Worm (Caenorhabditis elegans) whole organism, late embryonic: ENCODE data around the gene sra-36.

Experiments
- ama-1 ChIP-seq: fragments of 150-350 bp; optimal IDR thresholded peaks from 2 replicates; lab custom pipeline; 2014
- ceh-2 ChIP-seq: sonication (generic microtip); optimal IDR thresholded peaks from 2 replicates; lab custom pipeline; 2016; ENCODE audit warnings: missing genotype, missing genetic modification characterization, missing compliant biosample characterization
- che-1 ChIP-seq: sonication (generic microtip); optimal IDR thresholded peaks from 2 replicates; lab custom pipeline; 2016; ENCODE audit warnings: mild to moderate bottlenecking, missing genetic modification characterization, missing compliant biosample characterization
- dve-1 ChIP-seq: sonication (generic microtip); optimal IDR thresholded peaks from 2 replicates; lab custom pipeline; 2017; ENCODE audit warnings: antibody characterized with exemption, mild to moderate bottlenecking, missing genetic modification characterization, missing compliant biosample characterization
- lin-11 ChIP-seq: fragments of 200-800 bp; sonication (Bioruptor generic); optimal IDR thresholded peaks from 2 replicates; lab custom pipeline; 2018; ENCODE audit warnings: mild to moderate bottlenecking, missing genetic modification characterization, missing compliant biosample characterization
- mec-3 ChIP-seq: sonication (generic microtip); optimal IDR thresholded peaks from 2 replicates; lab custom pipeline; 2016; ENCODE audit warnings: borderline replicate concordance, missing genetic modification characterization, missing compliant biosample characterization
- nfya-1 ChIP-seq: sonication (generic microtip); optimal IDR thresholded peaks from 2 replicates; lab custom pipeline; 2017; ENCODE audit warnings: missing genetic modification characterization, mild to moderate bottlenecking, missing compliant biosample characterization, antibody characterized with exemption, moderate library complexity
- nhr-11 ChIP-seq: fragments of 150-350 bp; optimal IDR thresholded peaks from 2 replicates; lab custom pipeline; 2014; ENCODE audit warnings: missing biosample characterization, missing genetic modification characterization
- pha-4 ChIP-seq: fragments of 150-350 bp; optimal IDR thresholded peaks from 2 replicates; lab custom pipeline; 2018; ENCODE audit warnings: missing biosample characterization, missing genetic modification reagents, missing genetic modification characterization
- rnt-1 ChIP-seq: sonication (generic microtip); optimal IDR thresholded peaks from 2 replicates; lab custom pipeline; 2016; ENCODE audit warnings: missing genetic modification characterization, missing compliant biosample characterization
- tbx-7 ChIP-seq: sonication (generic microtip); optimal IDR thresholded peaks from 2 replicates; lab custom pipeline; 2016; ENCODE audit warnings: missing genotype, missing genetic modification characterization, missing compliant biosample characterization
- ttx-3 ChIP-seq: sonication (generic microtip); optimal IDR thresholded peaks from 2 replicates; lab custom pipeline; 2016; ENCODE audit warnings: missing genetic modification reagents, missing genetic modification characterization, missing compliant biosample characterization
- ztf-16 ChIP-seq: sonication (generic microtip); optimal IDR thresholded peaks from 2 replicates; lab custom pipeline; 2017; ENCODE audit warnings: missing genetic modification characterization, missing compliant biosample characterization

DNA sequence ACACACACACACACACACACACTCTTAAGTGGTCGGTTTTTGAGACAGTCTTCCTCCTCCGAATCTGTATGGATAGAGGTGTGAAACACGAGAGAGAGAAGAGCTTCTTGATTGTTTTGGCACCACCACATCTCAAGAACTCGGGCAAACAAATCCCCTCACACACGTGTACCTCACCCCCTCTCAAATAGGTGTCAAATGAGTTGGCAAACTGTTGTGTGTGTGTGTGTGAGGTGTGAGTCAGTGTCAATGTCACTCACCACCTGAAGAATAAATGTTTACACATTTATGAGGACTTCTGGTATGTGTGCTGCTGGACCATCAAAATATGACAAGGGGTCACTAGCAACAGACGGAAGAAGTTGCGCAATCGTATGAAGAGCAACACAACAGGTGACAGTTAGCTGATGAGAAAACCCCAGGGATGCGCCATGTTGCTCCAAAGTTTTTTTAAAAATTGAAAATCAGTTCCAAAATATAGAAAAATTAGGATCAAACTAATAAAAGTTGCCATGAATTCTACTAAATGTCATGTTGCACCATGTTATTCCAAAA is 39.5 kb upstream of the sra-36 start:
- TF ChIP-seq nfya-1 (tag; lab: Kevin White, UChicago) (peak; percentile 4), dve-1 (no peak), ama-1 (lab: Kevin White, UChicago) (no peak), nhr-11 (tag; lab: Kevin White, UChicago) (no peak), lin-11 (tag; lab: Kevin White, UChicago) (no peak), che-1 (tag; lab: Kevin White, UChicago) (no peak), ztf-16 (tag; lab: Kevin White, UChicago) (no peak), tbx-7 (tag; lab: Kevin White, UChicago) (no peak), mec-3 (tag; lab: Kevin White, UChicago) (no peak), rnt-1 (tag; lab: Kevin White, UChicago) (no peak), ceh-2 (tag; lab: Kevin White, UChicago) (no peak), ttx-3 (tag; lab: Kevin White, UChicago) (no peak), pha-4 (no peak)
